Fruit fly (Drosophila melanogaster) whole organism, embryonic: ENCODE data around the gene Syx18.

Experiments
- Abd-B ChIP-seq: fragments of 200-800 bp; sonication (Bioruptor generic); optimal IDR thresholded peaks from 2 replicates; lab custom pipeline; 2018; ENCODE audit warnings: missing biosample characterization, mild to moderate bottlenecking, missing genetic modification characterization, moderate library complexity
- Antp ChIP-seq: fragments of 200-800 bp; sonication (Bioruptor generic); optimal IDR thresholded peaks from 3 replicates; lab custom pipeline; 2016; ENCODE audit warnings: missing biosample characterization, missing genetic modification characterization
- Awh ChIP-seq: fragments of 200-800 bp; sonication (Bioruptor generic); IDR thresholded peaks from 2 replicates; pipeline ENCODE4, ENCODE4 v1.3.6; 2022; ENCODE audit warnings: missing biosample characterization, missing genetic modification characterization
- BEAF-32 ChIP-seq: fragments of 200-800 bp; sonication (Bioruptor generic); optimal IDR thresholded peaks from 3 replicates; lab custom pipeline; 2017; ENCODE audit warnings: missing biosample characterization, missing genetic modification characterization, mild to moderate bottlenecking, moderate library complexity, missing genetic modification reagents
- Bdp1 ChIP-seq: fragments of 200-800 bp; sonication (Bioruptor generic); optimal IDR thresholded peaks from 3 replicates; lab custom pipeline; 2016; ENCODE audit warnings: missing biosample characterization, missing genetic modification characterization
- Bteb2 ChIP-seq: fragments of 200-800 bp; sonication (Bioruptor generic); optimal IDR thresholded peaks from 2 replicates; lab custom pipeline; 2016; ENCODE audit warnings: missing biosample characterization, missing genetic modification characterization
- CG11093 ChIP-seq: fragments of 200-800 bp; sonication (Bioruptor generic); IDR thresholded peaks from 3 replicates; pipeline ENCODE4 v1.3.6; 2022; ENCODE audit warnings: missing biosample characterization, missing genetic modification characterization
- CG11695 ChIP-seq: fragments of 200-800 bp; sonication (Bioruptor generic); IDR thresholded peaks from 3 replicates; pipeline ENCODE4 v1.3.6; 2022; ENCODE audit warnings: missing biosample characterization, missing genetic modification characterization
- CG14860 ChIP-seq: fragments of 200-800 bp; sonication (Bioruptor generic); IDR thresholded peaks from 3 replicates; pipeline ENCODE4 v1.3.6; 2022; ENCODE audit warnings: missing biosample characterization, missing genetic modification characterization; ENCODE audit not compliant: partially characterized antibody
- CG1602 ChIP-seq: fragments of 200-800 bp; sonication (Bioruptor generic); optimal IDR thresholded peaks from 3 replicates; lab custom pipeline; 2016; ENCODE audit warnings: missing biosample characterization, missing genetic modification characterization
- CG17568 ChIP-seq: fragments of 200-800 bp; sonication (Bioruptor generic); optimal IDR thresholded peaks from 2 replicates; lab custom pipeline; 2018; ENCODE audit warnings: missing biosample characterization, mild to moderate bottlenecking, missing genetic modification characterization, moderate library complexity
- CG18262 ChIP-seq: fragments of 200-800 bp; optimal IDR thresholded peaks from 3 replicates; lab custom pipeline; 2019; ENCODE audit warnings: missing biosample characterization, mild to moderate bottlenecking, missing genetic modification characterization, moderate library complexity
- CG3065 ChIP-seq: fragments of 200-800 bp; sonication (Bioruptor generic); optimal IDR thresholded peaks from 2 replicates; lab custom pipeline; 2016; ENCODE audit warnings: missing biosample characterization, missing genetic modification characterization
- CG34422 ChIP-seq: fragments of 200-800 bp; sonication (Bioruptor generic); IDR thresholded peaks from 3 replicates; pipeline ENCODE4 v1.3.6; 2022; ENCODE audit warnings: missing biosample characterization, missing genetic modification characterization
- CG6765 ChIP-seq: fragments of 200-800 bp; sonication (Bioruptor generic); optimal IDR thresholded peaks from 3 replicates; lab custom pipeline; 2017; ENCODE audit warnings: missing biosample characterization, mild to moderate bottlenecking, missing genetic modification characterization
- CG6854 ChIP-seq: fragments of 200-800 bp; sonication (Bioruptor generic); optimal IDR thresholded peaks from 3 replicates; lab custom pipeline; 2017; ENCODE audit warnings: missing biosample characterization, mild to moderate bottlenecking, missing genetic modification characterization
- CG7357 ChIP-seq: fragments of 200-800 bp; sonication (Bioruptor generic); IDR thresholded peaks from 3 replicates; pipeline ENCODE4 v1.3.6; 2022; ENCODE audit warnings: missing biosample characterization, missing genetic modification characterization
- CG7928 ChIP-seq: fragments of 200-800 bp; sonication (Bioruptor generic); optimal IDR thresholded peaks from 2 replicates; lab custom pipeline; 2017; ENCODE audit warnings: missing biosample characterization, mild to moderate bottlenecking, missing genetic modification characterization
- CG8281 ChIP-seq: fragments of 200-800 bp; sonication (Bioruptor generic); optimal IDR thresholded peaks from 2 replicates; lab custom pipeline; 2018; ENCODE audit warnings: missing biosample characterization, mild to moderate bottlenecking, missing genetic modification characterization, moderate library complexity
- CG8478 ChIP-seq: fragments of >200 bp; optimal IDR thresholded peaks from 2 replicates; lab custom pipeline; 2018
- Camta ChIP-seq: fragments of 200-800 bp; sonication (Bioruptor generic); optimal IDR thresholded peaks from 2 replicates; lab custom pipeline; 2016; ENCODE audit warnings: missing biosample characterization, missing genetic modification characterization
- D19A ChIP-seq: fragments of 200-800 bp; optimal IDR thresholded peaks from 3 replicates; lab custom pipeline; 2019; ENCODE audit warnings: missing biosample characterization, mild to moderate bottlenecking, missing genetic modification characterization, moderate library complexity
- ERR ChIP-seq: fragments of 200-800 bp; sonication (Bioruptor generic); optimal IDR thresholded peaks from 2 replicates; lab custom pipeline; 2016; ENCODE audit warnings: missing biosample characterization, missing genetic modification characterization
- Hmx ChIP-seq: fragments of 200-800 bp; sonication (Bioruptor generic); optimal IDR thresholded peaks from 2 replicates; lab custom pipeline; 2016; ENCODE audit warnings: missing biosample characterization, missing genetic modification characterization
- Hr3 ChIP-seq: fragments of 200-800 bp; sonication (Bioruptor generic); optimal IDR thresholded peaks from 3 replicates; lab custom pipeline; 2016; ENCODE audit warnings: missing biosample characterization, missing genetic modification characterization
- Lim3 ChIP-seq: fragments of 200-800 bp; sonication (Bioruptor generic); IDR thresholded peaks from 2 replicates; pipeline ENCODE4 v1.3.6; 2022; ENCODE audit warnings: missing biosample characterization, missing genetic modification characterization
- MESR4 ChIP-seq: fragments of 200-800 bp; sonication (Bioruptor generic); optimal IDR thresholded peaks from 2 replicates; lab custom pipeline; 2018; ENCODE audit warnings: missing biosample characterization, mild to moderate bottlenecking, missing genetic modification characterization, moderate library complexity
- Oaz ChIP-seq: fragments of 200-800 bp; sonication (Bioruptor generic); IDR thresholded peaks from 2 replicates; pipeline ENCODE4 v1.3.6; 2022; ENCODE audit warnings: missing biosample characterization, missing genetic modification characterization
- ap ChIP-seq: fragments of 200-800 bp; sonication (Bioruptor generic); IDR thresholded peaks from 2 replicates; pipeline ENCODE4 v1.3.6; 2022; ENCODE audit warnings: missing biosample characterization, missing genetic modification characterization
- caup ChIP-seq: fragments of 200-800 bp; sonication (Bioruptor generic); optimal IDR thresholded peaks from 3 replicates; lab custom pipeline; 2017; ENCODE audit warnings: missing biosample characterization, mild to moderate bottlenecking, missing genetic modification characterization, moderate library complexity; ENCODE audit not compliant: severe bottlenecking
- corto ChIP-seq: fragments of 200-800 bp; sonication (Bioruptor generic); optimal IDR thresholded peaks from 2 replicates; lab custom pipeline; 2016; ENCODE audit warnings: missing biosample characterization, mild to moderate bottlenecking, missing genetic modification characterization, moderate library complexity
- crc ChIP-seq: fragments of 200-800 bp; sonication (Bioruptor generic); optimal IDR thresholded peaks from 2 replicates; lab custom pipeline; 2016; ENCODE audit warnings: missing biosample characterization, missing genetic modification characterization
- eve ChIP-seq, 2 experiments: fragments of >200 bp; optimal IDR thresholded peaks; 2 replicates each; lab custom pipeline; 2017; ENCODE audit warnings: missing biosample characterization in 2 of 2, missing genetic modification characterization in 2 of 2
- ftz-f1 ChIP-seq: fragments of 200-800 bp; sonication (Bioruptor generic); optimal IDR thresholded peaks from 2 replicates; lab custom pipeline; 2016; ENCODE audit warnings: missing biosample characterization, missing genetic modification characterization
- gem ChIP-seq: fragments of 200-800 bp; sonication (Bioruptor generic); optimal IDR thresholded peaks from 2 replicates; lab custom pipeline; 2019; ENCODE audit warnings: missing biosample characterization, mild to moderate bottlenecking, missing genetic modification characterization, moderate library complexity
- hbn ChIP-seq: fragments of 200-800 bp; sonication (Bioruptor generic); IDR thresholded peaks from 2 replicates; pipeline ENCODE4 v1.3.6; 2022; ENCODE audit warnings: missing biosample characterization, missing genetic modification characterization; ENCODE audit not compliant: partially characterized antibody
- kah ChIP-seq: fragments of 200-800 bp; sonication (Bioruptor generic); optimal IDR thresholded peaks from 2 replicates; lab custom pipeline; 2018; ENCODE audit warnings: missing biosample characterization, mild to moderate bottlenecking, missing genetic modification characterization
- lab ChIP-seq: fragments of 200-800 bp; sonication (Bioruptor generic); optimal IDR thresholded peaks from 3 replicates; lab custom pipeline; 2017; ENCODE audit warnings: missing biosample characterization, missing genetic modification characterization, mild to moderate bottlenecking, moderate library complexity, missing genetic modification reagents
- lbe ChIP-seq: fragments of 200-800 bp; sonication (Bioruptor generic); optimal IDR thresholded peaks from 2 replicates; lab custom pipeline; 2016; ENCODE audit warnings: missing biosample characterization, mild to moderate bottlenecking, missing genetic modification characterization
- nau ChIP-seq: fragments of 200-800 bp; sonication (Bioruptor generic); optimal IDR thresholded peaks from 3 replicates; lab custom pipeline; 2017; ENCODE audit warnings: missing biosample characterization, mild to moderate bottlenecking, missing genetic modification characterization, missing genetic modification reagents
- repo ChIP-seq: fragments of 200-800 bp; sonication (Bioruptor generic); optimal IDR thresholded peaks from 2 replicates; lab custom pipeline; 2016; ENCODE audit warnings: missing biosample characterization, missing genetic modification characterization
- run ChIP-seq: fragments of 200-800 bp; sonication (Bioruptor generic); optimal IDR thresholded peaks from 3 replicates; lab custom pipeline; 2018; ENCODE audit warnings: missing biosample characterization, mild to moderate bottlenecking, missing genetic modification characterization
- schlank ChIP-seq: fragments of 200-800 bp; sonication (Bioruptor generic); optimal IDR thresholded peaks from 2 replicates; lab custom pipeline; 2018; ENCODE audit warnings: missing biosample characterization, mild to moderate bottlenecking, missing genetic modification characterization
- sens ChIP-seq: fragments of 200-800 bp; sonication (Bioruptor generic); peaks from one replicate; lab custom pipeline; 2016; ENCODE audit warnings: missing biosample characterization, missing genetic modification characterization
- slbo ChIP-seq: fragments of 200-800 bp; sonication (Bioruptor generic); IDR thresholded peaks from 2 replicates; pipeline ENCODE4 v1.3.6; 2022; ENCODE audit warnings: missing biosample characterization, missing genetic modification characterization
- sna ChIP-seq: fragments of 200-800 bp; sonication (Bioruptor generic); IDR thresholded peaks from 2 replicates; pipeline ENCODE4 v1.3.6; 2022; ENCODE audit warnings: missing biosample characterization, missing genetic modification characterization; ENCODE audit not compliant: partially characterized antibody
- toy ChIP-seq: fragments of 200-800 bp; sonication (Bioruptor generic); IDR thresholded peaks from 2 replicates; pipeline ENCODE4 v1.3.6; 2022; ENCODE audit warnings: missing biosample characterization, missing genetic modification characterization
- tup ChIP-seq: fragments of 200-800 bp; sonication (Bioruptor generic); optimal IDR thresholded peaks from 2 replicates; lab custom pipeline; 2016; ENCODE audit warnings: missing biosample characterization, mild to moderate bottlenecking, missing genetic modification characterization, moderate library complexity
- z ChIP-seq: fragments of 200-800 bp; sonication (Bioruptor generic); IDR thresholded peaks from 3 replicates; pipeline ENCODE4 v1.3.6; 2022; ENCODE audit warnings: missing biosample characterization, missing genetic modification characterization
- zen2 ChIP-seq: fragments of 200-800 bp; sonication (Bioruptor generic); IDR thresholded peaks from 3 replicates; pipeline ENCODE4 v1.3.6; 2022; ENCODE audit warnings: missing biosample characterization, missing genetic modification characterization; ENCODE audit not compliant: partially characterized antibody
- zfh1 ChIP-seq: fragments of 200-800 bp; sonication (Bioruptor generic); IDR thresholded peaks from 3 replicates; pipeline ENCODE4 v1.3.6; 2022; ENCODE audit warnings: missing biosample characterization, missing genetic modification characterization

The Syx18 gene

dm6 chr3R:24654770-24655322, 29.5 kb upstream of the Syx18 start, which contains the start of the genes CG31125 and CG6695:
Gene CG31125, minus strand, starts transcription at chr3R:24654820.
Gene CG6695, plus strand, starts transcription at chr3R:24655160.
- TF ChIP-seq Bdp1 (peak; percentile 25), CG8281 (tag; lab: Kevin White, UChicago) (no peak), CG34422 (GFP tag; lab: Robert Waterston, UW) (peak; percentile 61; the same call in 1 of the 3 replicates), lab (GFP tag; lab: Kevin White, UChicago) (no peak), D19A (tag; lab: Kevin White, UChicago) (no peak), zen2 (GFP tag; lab: Robert Waterston, UW) (peak; percentile 46; the same call in 1 of the 3 replicates), CG18262 (peak; percentile 56), ftz-f1 (no peak), Oaz (GFP tag; lab: Robert Waterston, UW) (no peak), eve (GFP tag; optimal IDR thresholded peaks at IDR 0.05; lab: Kevin White, UChicago) (no peak), lbe (GFP tag; lab: Kevin White, UChicago) (no peak), caup (GFP tag; lab: Kevin White, UChicago) (peak; percentile 27), nau (GFP tag; lab: Kevin White, UChicago) (no peak), CG7357 (GFP tag; lab: Robert Waterston, UW) (no peak), CG3065 (GFP tag; lab: Kevin White, UChicago) (no peak), CG7928 (peak; percentile 17), slbo (GFP tag; lab: Robert Waterston, UW) (peak; percentile 67), Lim3 (GFP tag; lab: Robert Waterston, UW) (no peak), CG11695 (no peak), sens (GFP tag; lab: Kevin White, UChicago) (no peak), crc (GFP tag; lab: Kevin White, UChicago) (no peak), Camta (peak; percentile 62), gem (tag; lab: Kevin White, UChicago) (no peak), CG14860 (GFP tag; lab: Robert Waterston, UW) (peak; percentile 64), Antp (GFP tag; lab: Kevin White, UChicago) (peak; percentile 67), corto (GFP tag; lab: Kevin White, UChicago) (no peak), ap (GFP tag; lab: Robert Waterston, UW) (no peak), MESR4 (GFP tag; lab: Kevin White, UChicago) (peak; percentile 46), Hmx (GFP tag; lab: Kevin White, UChicago) (no peak), hbn (GFP tag; lab: Robert Waterston, UW) (peak; percentile 68), CG6765 (GFP tag; lab: Kevin White, UChicago) (no peak), CG1602 (peak; percentile 41), CG8478 (no peak), zfh1 (GFP tag; lab: Robert Waterston, UW) (0 out of 3 replicates have a peak, but pooled peaks have one; percentile 40), sna (GFP tag; lab: Robert Waterston, UW) (peak; percentile 70), schlank (tag; lab: Kevin White, UChicago) (no peak), kah (GFP tag; lab: Kevin White, UChicago) (no peak), run (no peak), Bteb2 (peak; percentile 41), Awh (no peak), tup (no peak), CG11093 (GFP tag; lab: Robert Waterston, UW) (no peak), CG6854 (GFP tag; lab: Kevin White, UChicago) (no peak), z (GFP tag; lab: Robert Waterston, UW) (no peak), repo (peak; percentile 23), ERR (GFP tag; lab: Kevin White, UChicago) (peak; percentile 5), Abd-B (peak; percentile 63), toy (GFP tag; lab: Robert Waterston, UW) (no peak), CG17568 (GFP tag; lab: Kevin White, UChicago) (no peak), Hr3 (GFP tag; lab: Kevin White, UChicago) (peak; percentile 33), BEAF-32 (peak; percentile 94)
